Fruit fly (Drosophila melanogaster): Measurements from ENCODE around the gene Spg7.

Spg7 gene

dm6 chrX:2647950-2648613 lies 49.9 kb downstream of the Spg7 start:
- TF ChIP-seq CG10348 (GFP tag; IDR thresholded peaks at IDR 0.05) (0 out of 2 replicates have a peak, but pooled peaks have one; percentile 38), Pif1B (GFP tag; optimal IDR thresholded peaks at IDR 0.05) (no peak), CG9948 (tag; optimal IDR thresholded peaks at IDR 0.05) (peak; percentile 58), CG8159 (tag; optimal IDR thresholded peaks at IDR 0.05) (peak; percentile 36), Ets98B (GFP tag; IDR thresholded peaks at IDR 0.05) (peak; percentile 34; the same call in 1 of the 2 replicates), CG14655 (GFP tag; optimal IDR thresholded peaks at IDR 0.05) (peak; percentile 70), Pif1A (GFP tag; optimal IDR thresholded peaks at IDR 0.05) (peak; percentile 41), Snoo (tag; optimal IDR thresholded peaks at IDR 0.05) (peak; percentile 51), D1 (tag; optimal IDR thresholded peaks at IDR 0.05) (no peak), CG4496 (GFP tag; IDR thresholded peaks at IDR 0.05) (peak; percentile 82), fd96Ca (GFP tag; IDR thresholded peaks at IDR 0.05) (peak; percentile 73; the same call in 2 of the 3 replicates), CG32121 (GFP tag; IDR thresholded peaks at IDR 0.05) (peak; percentile 38; the same call in 1 of the 2 replicates), EcR (GFP tag; optimal IDR thresholded peaks at IDR 0.05) (no peak), CG12605 (GFP tag; IDR thresholded peaks at IDR 0.05) (peak; percentile 68), CG13204 (GFP tag; optimal IDR thresholded peaks at IDR 0.05) (peak; percentile 17), CG17806 (tag; optimal IDR thresholded peaks at IDR 0.05) (peak; percentile 43), CG15710 (tag; optimal IDR thresholded peaks at IDR 0.05) (peak; percentile 63), gl (tag; optimal IDR thresholded peaks at IDR 0.05) (no peak), CG8301 (tag; optimal IDR thresholded peaks at IDR 0.05) (peak; percentile 61), rn (GFP tag; IDR thresholded peaks at IDR 0.05) (no peak), CG34367 (tag; optimal IDR thresholded peaks at IDR 0.05) (peak; percentile 47)

dm6 chrX:2647472-2647883 lies 50.5 kb downstream of the Spg7 start:
- peak; percentile 80 for TF ChIP-seq D1 (tag; optimal IDR thresholded peaks at IDR 0.05)
- peak; percentile 94 for TF ChIP-seq CG8301 (tag; optimal IDR thresholded peaks at IDR 0.05)
- TF ChIP-seq Snoo (tag; optimal IDR thresholded peaks at IDR 0.05) = peak; percentile 84
- peak; percentile 91 for TF ChIP-seq CG17806 (tag; optimal IDR thresholded peaks at IDR 0.05)
- TF ChIP-seq CG10348 (GFP tag; IDR thresholded peaks at IDR 0.05) = no peak
- peak; percentile 89 for TF ChIP-seq CG9948 (tag; optimal IDR thresholded peaks at IDR 0.05)
- peak; percentile 80 for TF ChIP-seq CG12605 (GFP tag; IDR thresholded peaks at IDR 0.05)
- peak; percentile 91 for TF ChIP-seq CG34367 (tag; optimal IDR thresholded peaks at IDR 0.05)
- TF ChIP-seq Pif1A (GFP tag; optimal IDR thresholded peaks at IDR 0.05) = peak; percentile 92
- peak; percentile 87 for TF ChIP-seq CG15710 (tag; optimal IDR thresholded peaks at IDR 0.05)
- peak; percentile 80 for TF ChIP-seq rn (GFP tag; IDR thresholded peaks at IDR 0.05)
- TF ChIP-seq gl (tag; optimal IDR thresholded peaks at IDR 0.05) = peak; percentile 88
- TF ChIP-seq CG8159 (tag; optimal IDR thresholded peaks at IDR 0.05) = peak; percentile 92
- TF ChIP-seq fd96Ca (GFP tag; IDR thresholded peaks at IDR 0.05) = peak; percentile 86
- peak; percentile 91 for TF ChIP-seq CG32121 (GFP tag; IDR thresholded peaks at IDR 0.05)
- TF ChIP-seq CG4496 (GFP tag; IDR thresholded peaks at IDR 0.05) = peak; percentile 92
- peak; percentile 89 for TF ChIP-seq Pif1B (GFP tag; optimal IDR thresholded peaks at IDR 0.05)
- TF ChIP-seq EcR (GFP tag; optimal IDR thresholded peaks at IDR 0.05) = peak; percentile 49
- TF ChIP-seq CG14655 (GFP tag; optimal IDR thresholded peaks at IDR 0.05) = peak; percentile 91
- TF ChIP-seq Ets98B (GFP tag; IDR thresholded peaks at IDR 0.05) = peak; percentile 91
- TF ChIP-seq CG13204 (GFP tag; optimal IDR thresholded peaks at IDR 0.05) = peak; percentile 88

- TF ChIP-seq Pif1B (GFP tag; optimal IDR thresholded peaks at IDR 0.05) (peak; percentile 92), gl (tag; optimal IDR thresholded peaks at IDR 0.05) (peak; percentile 95), CG8301 (tag; optimal IDR thresholded peaks at IDR 0.05) (peak; percentile 98), Pif1A (GFP tag; optimal IDR thresholded peaks at IDR 0.05) (peak; percentile 96), CG8159 (tag; optimal IDR thresholded peaks at IDR 0.05) (peak; percentile 97), Snoo (tag; optimal IDR thresholded peaks at IDR 0.05) (peak; percentile 98), rn (GFP tag; IDR thresholded peaks at IDR 0.05) (peak; percentile 82), CG32121 (GFP tag; IDR thresholded peaks at IDR 0.05) (peak; percentile 97), CG15710 (tag; optimal IDR thresholded peaks at IDR 0.05) (peak; percentile 97), CG34367 (tag; optimal IDR thresholded peaks at IDR 0.05) (peak; percentile 97), fd96Ca (GFP tag; IDR thresholded peaks at IDR 0.05) (peak; percentile 98), CG17806 (tag; optimal IDR thresholded peaks at IDR 0.05) (peak; percentile 94), CG9948 (tag; optimal IDR thresholded peaks at IDR 0.05) (peak; percentile 96), CG10348 (GFP tag; IDR thresholded peaks at IDR 0.05) (peak; percentile 89), CG13204 (GFP tag; optimal IDR thresholded peaks at IDR 0.05) (peak; percentile 92), D1 (tag; optimal IDR thresholded peaks at IDR 0.05) (peak; percentile 80), CG14655 (GFP tag; optimal IDR thresholded peaks at IDR 0.05) (peak; percentile 98), EcR (GFP tag; optimal IDR thresholded peaks at IDR 0.05) (peak; percentile 100), CG4496 (GFP tag; IDR thresholded peaks at IDR 0.05) (peak; percentile 98), Ets98B (GFP tag; IDR thresholded peaks at IDR 0.05) (peak; percentile 98), CG12605 (GFP tag; IDR thresholded peaks at IDR 0.05) (peak; percentile 97)
Observed at dm6 chrX:2646022-2646761, 51.8 kb downstream of the Spg7 start.

- TF ChIP-seq CG4496 (GFP tag; IDR thresholded peaks at IDR 0.05) (no peak), CG12605 (GFP tag; IDR thresholded peaks at IDR 0.05) (no peak), fd96Ca (GFP tag; IDR thresholded peaks at IDR 0.05) (no peak), rn (GFP tag; IDR thresholded peaks at IDR 0.05) (no peak), Pif1A (GFP tag; optimal IDR thresholded peaks at IDR 0.05) (no peak), gl (tag; optimal IDR thresholded peaks at IDR 0.05) (no peak), CG8159 (tag; optimal IDR thresholded peaks at IDR 0.05) (no peak), D1 (tag; optimal IDR thresholded peaks at IDR 0.05) (no peak), CG32121 (GFP tag; IDR thresholded peaks at IDR 0.05) (no peak), CG9948 (tag; optimal IDR thresholded peaks at IDR 0.05) (no peak)
Observed at dm6 chrX:2645593-2645992, 52.4 kb downstream of the Spg7 start.
